Worm (Caenorhabditis elegans): ENCODE measurements around the gene fbxa-222.
A peak's percentile ranks its signal among the peaks of the same experiment; 100 is the strongest.
"Not testable (repeated sequence)": the region's sequence is repeated elsewhere in the genome, so short reads cannot be mapped to it uniquely, and the experiment has no call there.

The fbxa-222 gene

DNA sequence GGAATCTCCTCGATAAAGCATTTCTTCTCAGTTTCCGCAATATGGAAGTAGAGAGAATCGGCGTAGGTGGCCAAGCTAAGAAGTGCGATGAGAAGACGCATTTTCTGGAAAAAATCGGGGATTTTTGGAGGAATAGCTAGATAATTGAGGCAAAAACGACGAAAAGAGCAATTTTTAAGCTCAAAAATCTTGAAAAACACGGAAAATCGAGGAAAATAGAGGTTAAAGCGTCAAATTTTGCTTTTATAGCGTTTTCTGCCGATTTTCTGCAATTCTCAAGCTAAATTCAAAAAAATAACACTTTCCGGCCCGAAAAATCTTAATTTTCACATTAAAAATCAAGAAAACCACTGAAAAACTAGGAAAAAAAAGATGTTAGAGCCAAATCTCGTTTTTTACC lies 45.9 kb downstream of the fbxa-222 start, which contains the start of gene tmed-12:
Gene tmed-12 (minus strand): TSS at position 101 of the 400 bp plus-strand sequence.
- peak in 1 of 2 experiments; percentile 27 for TF ChIP-seq unc-62 (GFP tag; optimal IDR thresholded peaks at IDR 0.05 in 1 of 2)
- TF ChIP-seq unc-62 (tag; optimal IDR thresholded peaks at IDR 0.05): not testable (repeated sequence)
